Fruit fly (Drosophila melanogaster): ENCODE results near the gene Dmtn.
A peak's percentile ranks its signal among the peaks of the same experiment; 100 is the strongest.

Dmtn gene

dm6 chr3R:6393515-6394246, 12.0 kb downstream of the Dmtn start:
- no peak for TF ChIP-seq CG9948 (tag; optimal IDR thresholded peaks at IDR 0.05)
- no peak for TF ChIP-seq EcR (GFP tag; optimal IDR thresholded peaks at IDR 0.05)
- no peak for TF ChIP-seq Snoo (tag; optimal IDR thresholded peaks at IDR 0.05)
- no peak for TF ChIP-seq Ets98B (GFP tag; IDR thresholded peaks at IDR 0.05)
- no peak for TF ChIP-seq gl (tag; optimal IDR thresholded peaks at IDR 0.05)
- TF ChIP-seq CG8301 (tag; optimal IDR thresholded peaks at IDR 0.05): no peak
- no peak for TF ChIP-seq CG4496 (GFP tag; IDR thresholded peaks at IDR 0.05)
- TF ChIP-seq CG34367 (tag; optimal IDR thresholded peaks at IDR 0.05): no peak
- TF ChIP-seq CG14655 (GFP tag; optimal IDR thresholded peaks at IDR 0.05): no peak
- TF ChIP-seq Pif1A (GFP tag; optimal IDR thresholded peaks at IDR 0.05): no peak
- TF ChIP-seq CG32121 (GFP tag; IDR thresholded peaks at IDR 0.05): no peak

dm6 chr3R:6388414-6388830, 17.3 kb downstream of the Dmtn start:
- TF ChIP-seq CG14655 (GFP tag; optimal IDR thresholded peaks at IDR 0.05): no peak
- no peak for TF ChIP-seq CG13204 (GFP tag; optimal IDR thresholded peaks at IDR 0.05)
- no peak for TF ChIP-seq CG17806 (tag; optimal IDR thresholded peaks at IDR 0.05)
- no peak for TF ChIP-seq EcR (GFP tag; optimal IDR thresholded peaks at IDR 0.05)
- no peak for TF ChIP-seq CG8301 (tag; optimal IDR thresholded peaks at IDR 0.05)
- TF ChIP-seq Snoo (tag; optimal IDR thresholded peaks at IDR 0.05): no peak
- TF ChIP-seq CG32121 (GFP tag; IDR thresholded peaks at IDR 0.05): no peak
- TF ChIP-seq CG9948 (tag; optimal IDR thresholded peaks at IDR 0.05): no peak
- TF ChIP-seq Ets98B (GFP tag; IDR thresholded peaks at IDR 0.05): no peak
- no peak for TF ChIP-seq fd96Ca (GFP tag; IDR thresholded peaks at IDR 0.05)
- TF ChIP-seq CG10348 (GFP tag; IDR thresholded peaks at IDR 0.05): no peak
- no peak for TF ChIP-seq gl (tag; optimal IDR thresholded peaks at IDR 0.05)
- no peak for TF ChIP-seq CG8159 (tag; optimal IDR thresholded peaks at IDR 0.05)
- no peak for TF ChIP-seq CG12605 (GFP tag; IDR thresholded peaks at IDR 0.05)
- no peak for TF ChIP-seq CG15710 (tag; optimal IDR thresholded peaks at IDR 0.05)

- no peak for TF ChIP-seq CG17806 (tag; optimal IDR thresholded peaks at IDR 0.05)
- peak; percentile 86 for TF ChIP-seq EcR (GFP tag; optimal IDR thresholded peaks at IDR 0.05)
- no peak for TF ChIP-seq fd96Ca (GFP tag; IDR thresholded peaks at IDR 0.05)
Measured at dm6 chr3R:6383466-6383769, 22.3 kb downstream of the Dmtn start.

dm6 chr3R:6382733-6383465, 22.8 kb downstream of the Dmtn start, which contains the start of gene gzl:
TSS of gene gzl (plus strand) at chr3R:6382914.
- no peak for TF ChIP-seq CG17806 (tag; optimal IDR thresholded peaks at IDR 0.05)
- no peak for TF ChIP-seq EcR (GFP tag; optimal IDR thresholded peaks at IDR 0.05)
- no peak for TF ChIP-seq fd96Ca (GFP tag; IDR thresholded peaks at IDR 0.05)
- TF ChIP-seq CG32121 (GFP tag; IDR thresholded peaks at IDR 0.05): no peak
- TF ChIP-seq CG4496 (GFP tag; IDR thresholded peaks at IDR 0.05): no peak
- no peak for TF ChIP-seq CG13204 (GFP tag; optimal IDR thresholded peaks at IDR 0.05)
- no peak for TF ChIP-seq CG12605 (GFP tag; IDR thresholded peaks at IDR 0.05)
- no peak for TF ChIP-seq CG8301 (tag; optimal IDR thresholded peaks at IDR 0.05)
- TF ChIP-seq CG14655 (GFP tag; optimal IDR thresholded peaks at IDR 0.05): no peak
- no peak for TF ChIP-seq CG9948 (tag; optimal IDR thresholded peaks at IDR 0.05)
- no peak for TF ChIP-seq Pif1A (GFP tag; optimal IDR thresholded peaks at IDR 0.05)
- no peak for TF ChIP-seq rn (GFP tag; IDR thresholded peaks at IDR 0.05)
- no peak for TF ChIP-seq gl (tag; optimal IDR thresholded peaks at IDR 0.05)
- no peak for TF ChIP-seq CG15710 (tag; optimal IDR thresholded peaks at IDR 0.05)
- TF ChIP-seq D1 (tag; optimal IDR thresholded peaks at IDR 0.05): no peak
- no peak for TF ChIP-seq CG34367 (tag; optimal IDR thresholded peaks at IDR 0.05)

dm6 chr3R:6381784-6382183, 23.9 kb downstream of the Dmtn start:
- no peak for TF ChIP-seq CG15710 (tag; optimal IDR thresholded peaks at IDR 0.05)
- no peak for TF ChIP-seq rn (GFP tag; IDR thresholded peaks at IDR 0.05)
- no peak for TF ChIP-seq CG8159 (tag; optimal IDR thresholded peaks at IDR 0.05)
- no peak for TF ChIP-seq EcR (GFP tag; optimal IDR thresholded peaks at IDR 0.05)
- no peak for TF ChIP-seq Ets98B (GFP tag; IDR thresholded peaks at IDR 0.05)
- TF ChIP-seq Pif1B (GFP tag; optimal IDR thresholded peaks at IDR 0.05): no peak

- no peak for TF ChIP-seq CG8301 (tag; optimal IDR thresholded peaks at IDR 0.05)
- no peak for TF ChIP-seq CG17806 (tag; optimal IDR thresholded peaks at IDR 0.05)
- TF ChIP-seq CG14655 (GFP tag; optimal IDR thresholded peaks at IDR 0.05): no peak
- TF ChIP-seq Snoo (tag; optimal IDR thresholded peaks at IDR 0.05): no peak
- TF ChIP-seq Pif1B (GFP tag; optimal IDR thresholded peaks at IDR 0.05): no peak
- no peak for TF ChIP-seq CG10348 (GFP tag; IDR thresholded peaks at IDR 0.05)
- no peak for TF ChIP-seq D1 (tag; optimal IDR thresholded peaks at IDR 0.05)
- no peak for TF ChIP-seq Ets98B (GFP tag; IDR thresholded peaks at IDR 0.05)
- TF ChIP-seq CG9948 (tag; optimal IDR thresholded peaks at IDR 0.05): no peak
Measured at dm6 chr3R:6380129-6380528, 25.6 kb downstream of the Dmtn start, which contains the start of the genes CG1024 and TfIIFalpha. TSS of gene CG1024 (minus strand) at chr3R:6380328. TSS of gene TfIIFalpha (plus strand) at chr3R:6380467.

Data from whole organism, pupa.